Worm (Caenorhabditis elegans) whole organism, L1 larva: ENCODE measurements around the gene dyf-3.

ENCODE experiments used
- C04F5.9 ChIP-seq: sonication (generic microtip); optimal IDR thresholded peaks from 2 replicates; lab custom pipeline; 2016; ENCODE audit warnings: missing genetic modification characterization, missing compliant biosample characterization
- C16A3.4 ChIP-seq: fragments of 150-350 bp; optimal IDR thresholded peaks from 2 replicates; lab custom pipeline; 2014; ENCODE audit warnings: missing biosample characterization, missing genetic modification characterization
- F16B12.6 ChIP-seq: fragments of 150-350 bp; optimal IDR thresholded peaks from 2 replicates; lab custom pipeline; 2014; ENCODE audit warnings: missing biosample characterization, missing genetic modification characterization
- Y116A8C.19 ChIP-seq: sonication (generic microtip); optimal IDR thresholded peaks from 2 replicates; lab custom pipeline; 2016; ENCODE audit warnings: missing compliant biosample characterization, missing genetic modification characterization, borderline replicate concordance
- alr-1 ChIP-seq: fragments of 200-800 bp; sonication (Bioruptor generic); optimal IDR thresholded peaks from 2 replicates; lab custom pipeline; 2018; ENCODE audit warnings: borderline replicate concordance, mild to moderate bottlenecking, missing genetic modification characterization, missing compliant biosample characterization
- ama-1 ChIP-seq: fragments of 150-350 bp; optimal IDR thresholded peaks from 2 replicates; lab custom pipeline; 2014
- ceh-63 ChIP-seq: fragments of 200-800 bp; sonication (Bioruptor generic); optimal IDR thresholded peaks from 2 replicates; lab custom pipeline; 2018; ENCODE audit warnings: mild to moderate bottlenecking, missing genetic modification characterization, missing compliant biosample characterization
- ces-1 ChIP-seq: fragments of 150-350 bp; optimal IDR thresholded peaks from 2 replicates; lab custom pipeline; 2014; ENCODE audit warnings: missing biosample characterization, missing genetic modification reagents, missing genetic modification characterization
- efl-1 ChIP-seq, 4 experiments: fragments of 150-350 bp; optimal IDR thresholded peaks in 3 of 4; peaks in 1 of 4; 1 replicate in 1 of 4; 2 replicates in 3 of 4; lab custom pipeline; 2014; ENCODE audit warnings: missing biosample characterization in 2 of 4, missing genetic modification characterization in 2 of 4, missing genetic modification reagents in 2 of 4
- egl-13 ChIP-seq: sonication (generic microtip); optimal IDR thresholded peaks from 2 replicates; lab custom pipeline; 2016; ENCODE audit warnings: missing genotype, missing genetic modification reagents, missing genetic modification characterization, missing compliant biosample characterization
- egl-27 ChIP-seq, 2 experiments: fragments of 150-350 bp in 1 of 2; sonication (generic microtip); optimal IDR thresholded peaks; 3 replicates each; lab custom pipeline; 2017 to 2018; ENCODE audit warnings: missing biosample characterization in 2 of 2, missing genetic modification characterization in 2 of 2, missing genetic modification reagents in 2 of 2
- elt-3 ChIP-seq, 6 experiments: fragments of 150-350 bp in 1 of 6; sonication (generic microtip); optimal IDR thresholded peaks; 2 replicates each; lab custom pipeline; 2017 to 2018; ENCODE audit warnings: missing biosample characterization in 6 of 6, missing genetic modification characterization in 6 of 6, inconsistent platforms in 1 of 6
- ets-5 ChIP-seq: fragments of 200-800 bp; sonication (Bioruptor generic); IDR thresholded peaks from 2 replicates; pipeline ENCODE4 v1.3.6; 2022; ENCODE audit warnings: missing genetic modification characterization, missing compliant biosample characterization
- fkh-4 ChIP-seq: sonication (generic microtip); optimal IDR thresholded peaks from 2 replicates; lab custom pipeline; 2016; ENCODE audit warnings: missing compliant biosample characterization, missing genetic modification characterization, borderline replicate concordance
- fos-1 ChIP-seq: fragments of 150-350 bp; optimal IDR thresholded peaks from 2 replicates; lab custom pipeline; 2014; ENCODE audit warnings: missing biosample characterization, missing genetic modification characterization
- grh-1 ChIP-seq: fragments of 200-800 bp; sonication (Bioruptor generic); IDR thresholded peaks from 2 replicates; pipeline ENCODE4 v1.3.6; 2022; ENCODE audit warnings: missing genetic modification reagents, missing genetic modification characterization, missing compliant biosample characterization
- hlh-17 ChIP-seq: fragments of 200-800 bp; sonication (Bioruptor generic); optimal IDR thresholded peaks from 2 replicates; lab custom pipeline; 2018; ENCODE audit warnings: missing genetic modification characterization, mild to moderate bottlenecking, missing compliant biosample characterization, moderate library complexity, borderline replicate concordance
- hlh-4 ChIP-seq: sonication (generic microtip); optimal IDR thresholded peaks from 2 replicates; lab custom pipeline; 2016; ENCODE audit warnings: mild to moderate bottlenecking, missing genetic modification characterization, missing compliant biosample characterization
- hpl-2 ChIP-seq: fragments of 150-350 bp; optimal IDR thresholded peaks from 2 replicates; lab custom pipeline; 2014; ENCODE audit warnings: missing biosample characterization, missing genetic modification reagents, missing genetic modification characterization
- jun-1 ChIP-seq: fragments of 150-350 bp; optimal IDR thresholded peaks from 2 replicates; lab custom pipeline; 2014; ENCODE audit warnings: missing biosample characterization, missing genetic modification reagents, missing genetic modification characterization
- lin-13 ChIP-seq: fragments of 150-350 bp; optimal IDR thresholded peaks from 2 replicates; lab custom pipeline; 2014; ENCODE audit warnings: missing biosample characterization, missing genetic modification reagents, missing genetic modification characterization
- lin-35 ChIP-seq, 2 experiments: fragments of 150-350 bp; optimal IDR thresholded peaks; 2 replicates each; lab custom pipeline; 2014; ENCODE audit warnings: missing biosample characterization in 2 of 2, missing genetic modification characterization in 2 of 2, missing genetic modification reagents in 2 of 2
- lin-39 ChIP-seq: fragments of 150-350 bp; optimal IDR thresholded peaks from 2 replicates; lab custom pipeline; 2014; ENCODE audit warnings: missing biosample characterization, missing genetic modification reagents, missing genetic modification characterization
- lsy-2 ChIP-seq, 2 experiments: fragments of 150-350 bp; optimal IDR thresholded peaks; 2 replicates each; lab custom pipeline; 2014; ENCODE audit warnings: missing biosample characterization in 2 of 2, missing genetic modification characterization in 2 of 2
- mab-9 ChIP-seq: fragments of 200-800 bp; sonication (Bioruptor generic); IDR thresholded peaks from 2 replicates; pipeline ENCODE4 v1.3.6; 2022; ENCODE audit warnings: missing genetic modification reagents, missing genetic modification characterization, missing compliant biosample characterization
- mdl-1 ChIP-seq, 2 experiments: fragments of 150-350 bp; optimal IDR thresholded peaks; 2 replicates each; lab custom pipeline; 2014 to 2017; ENCODE audit warnings: missing biosample characterization in 2 of 2, missing genetic modification characterization in 2 of 2, inconsistent platforms in 1 of 2
- mef-2 ChIP-seq: fragments of 150-350 bp; optimal IDR thresholded peaks from 2 replicates; lab custom pipeline; 2014; ENCODE audit warnings: missing biosample characterization, missing genetic modification characterization
- nhr-11 ChIP-seq: fragments of 150-350 bp; optimal IDR thresholded peaks from 2 replicates; lab custom pipeline; 2014; ENCODE audit warnings: missing biosample characterization, missing genetic modification characterization
- nhr-19 ChIP-seq: fragments of 200-800 bp; sonication (Bioruptor generic); conservative IDR thresholded peaks from 2 replicates; pipeline ENCODE4 v1.3.6; 2022; ENCODE audit warnings: missing genetic modification characterization, missing compliant biosample characterization
- nhr-28 ChIP-seq: fragments of 150-350 bp; optimal IDR thresholded peaks from 2 replicates; lab custom pipeline; 2014; ENCODE audit warnings: missing biosample characterization, missing genetic modification characterization
- nhr-47 ChIP-seq: sonication (generic microtip); optimal IDR thresholded peaks from 2 replicates; lab custom pipeline; 2016; ENCODE audit warnings: mild to moderate bottlenecking, missing genetic modification characterization, moderate library complexity, missing compliant biosample characterization
- nhr-71 ChIP-seq: sonication (generic microtip); optimal IDR thresholded peaks from 2 replicates; lab custom pipeline; 2016; ENCODE audit warnings: mild to moderate bottlenecking, missing genetic modification characterization, moderate library complexity, missing compliant biosample characterization
- nhr-76 ChIP-seq: sonication (generic microtip); optimal IDR thresholded peaks from 2 replicates; lab custom pipeline; 2017; ENCODE audit warnings: missing biosample characterization, missing genetic modification characterization
- nhr-85 ChIP-seq: sonication (generic microtip); peaks from one replicate; lab custom pipeline; 2016; ENCODE audit warnings: missing genetic modification characterization, inconsistent platforms, missing compliant biosample characterization
- pag-3 ChIP-seq: sonication (generic microtip); optimal IDR thresholded peaks from 2 replicates; lab custom pipeline; 2017; ENCODE audit warnings: missing genetic modification characterization, mild to moderate bottlenecking, missing compliant biosample characterization, antibody characterized with exemption, borderline replicate concordance; ENCODE audit not compliant: insufficient read depth
- rnt-1 ChIP-seq: sonication (generic microtip); optimal IDR thresholded peaks from 2 replicates; lab custom pipeline; 2016; ENCODE audit warnings: mild to moderate bottlenecking, missing genetic modification characterization, moderate library complexity, missing compliant biosample characterization
- snu-23 ChIP-seq: sonication (generic microtip); optimal IDR thresholded peaks from 2 replicates; lab custom pipeline; 2016; ENCODE audit warnings: missing genetic modification characterization, missing compliant biosample characterization
- sox-4 ChIP-seq: sonication (generic microtip); optimal IDR thresholded peaks from 2 replicates; lab custom pipeline; 2016; ENCODE audit warnings: missing genetic modification characterization, missing compliant biosample characterization
- tbx-2 ChIP-seq: sonication (generic microtip); optimal IDR thresholded peaks from 2 replicates; lab custom pipeline; 2016; ENCODE audit warnings: missing genetic modification characterization, missing compliant biosample characterization
- unc-130 ChIP-seq: fragments of 150-350 bp; optimal IDR thresholded peaks from 2 replicates; lab custom pipeline; 2017; ENCODE audit warnings: missing biosample characterization, missing genetic modification characterization, inconsistent platforms
- unc-30 ChIP-seq: sonication (generic microtip); optimal IDR thresholded peaks from 2 replicates; lab custom pipeline; 2017; ENCODE audit warnings: missing biosample characterization, missing genetic modification characterization
- unc-98 ChIP-seq: fragments of 200-800 bp; sonication (Bioruptor generic); IDR thresholded peaks from 2 replicates; pipeline ENCODE4 v1.3.6; 2022; ENCODE audit warnings: missing genetic modification characterization, missing compliant biosample characterization
- vab-15 ChIP-seq: sonication (generic microtip); optimal IDR thresholded peaks from 2 replicates; lab custom pipeline; 2017; ENCODE audit warnings: missing genotype, mild to moderate bottlenecking, missing genetic modification characterization, missing compliant biosample characterization
- ztf-11 ChIP-seq, 2 experiments: sonication (generic microtip); optimal IDR thresholded peaks; 2 replicates each; lab custom pipeline; 2016 to 2017; ENCODE audit warnings: missing genetic modification characterization in 2 of 2, missing biosample characterization in 1 of 2, missing compliant biosample characterization in 1 of 2
- ztf-4 ChIP-seq: fragments of 150-350 bp; optimal IDR thresholded peaks from 2 replicates; lab custom pipeline; 2014; ENCODE audit warnings: missing biosample characterization, missing genetic modification characterization

dyf-3 gene

ce11 chrIV:3385337-3386215, 13.5 kb downstream of the dyf-3 start, which contains the start of gene mai-2 (continued):
- no peak for TF ChIP-seq hlh-4
- peak; percentile 18 for TF ChIP-seq nhr-11
- TF ChIP-seq jun-1: no peak
- no peak for TF ChIP-seq alr-1 (tag; lab: Kevin White, UChicago)
- TF ChIP-seq unc-30 (tag; lab: Kevin White, UChicago): no peak
- TF ChIP-seq ceh-63 (GFP tag; lab: Kevin White, UChicago): no peak
- no peak for TF ChIP-seq nhr-28 (tag; lab: Kevin White, UChicago)
- peak; percentile 18 for TF ChIP-seq lin-39 (tag; lab: Kevin White, UChicago)
- no peak for TF ChIP-seq sox-4 (tag; lab: Kevin White, UChicago)
- TF ChIP-seq mef-2 (tag; lab: Kevin White, UChicago): no peak
- peak; percentile 63 for TF ChIP-seq nhr-85
- no peak for TF ChIP-seq ztf-4 (tag; lab: Kevin White, UChicago)
- TF ChIP-seq pag-3 (tag; lab: Kevin White, UChicago): no peak
- TF ChIP-seq Y116A8C.19: no peak
- TF ChIP-seq nhr-47 (tag; lab: Kevin White, UChicago): peak; percentile 73
- peak; percentile 95 for TF ChIP-seq F16B12.6
- no peak for TF ChIP-seq fkh-4 (tag; lab: Kevin White, UChicago)
- no peak for TF ChIP-seq egl-13
- no peak for TF ChIP-seq vab-15 (tag; lab: Kevin White, UChicago)
- peak; percentile 80 to 83 for TF ChIP-seq lsy-2 (tag; optimal IDR thresholded peaks at IDR 0.05; lab: Kevin White, UChicago)
- no peak for TF ChIP-seq ces-1 (GFP tag; lab: Kevin White, UChicago)
- no peak for TF ChIP-seq mab-9 (GFP tag; lab: Robert Waterston, UW)
- TF ChIP-seq elt-3 (tag; optimal IDR thresholded peaks at IDR 0.05; lab: Kevin White, UChicago): peak in 2 of 6 experiments; percentile 28 to 29
- TF ChIP-seq lin-13 (GFP tag; lab: Kevin White, UChicago): peak; percentile 57
- no peak for TF ChIP-seq C04F5.9 (tag; lab: Kevin White, UChicago)
- TF ChIP-seq ama-1 (lab: Kevin White, UChicago): no peak
- TF ChIP-seq lin-35 (GFP tag; optimal IDR thresholded peaks at IDR 0.05; lab: Kevin White, UChicago): peak; percentile 94 to 96
- TF ChIP-seq ztf-11 (tag; optimal IDR thresholded peaks at IDR 0.05; lab: Kevin White, UChicago): peak in 1 of 2 experiments; percentile 12
- peak; percentile 58 for TF ChIP-seq fos-1 (tag; lab: Kevin White, UChicago)
- TF ChIP-seq efl-1 (optimal IDR thresholded peaks at IDR 0.05; lab: Kevin White, UChicago): peak; percentile 61 to 94
- TF ChIP-seq efl-1 (GFP tag; optimal IDR thresholded peaks at IDR 0.05 in 1 of 2; lab: Kevin White, UChicago): peak; percentile 94 to 99
- TF ChIP-seq mdl-1 (tag; optimal IDR thresholded peaks at IDR 0.05; lab: Kevin White, UChicago): peak in 1 of 2 experiments; percentile 45
- peak; percentile 65 for TF ChIP-seq nhr-19 (GFP tag; lab: Robert Waterston, UW)
- no peak for TF ChIP-seq hpl-2 (GFP tag; lab: Kevin White, UChicago)
- TF ChIP-seq nhr-76 (tag; lab: Kevin White, UChicago): no peak
- TF ChIP-seq grh-1: no peak; the same call in 1 of the 2 replicates
- TF ChIP-seq hlh-17: no peak
- peak; percentile 64 for TF ChIP-seq tbx-2
- no peak for TF ChIP-seq egl-27 (tag; optimal IDR thresholded peaks at IDR 0.05; lab: Kevin White, UChicago)
- peak; percentile 53 for TF ChIP-seq C16A3.4 (tag; lab: Kevin White, UChicago)
- no peak for TF ChIP-seq ets-5
- 0 out of 2 replicates have a peak, but pooled peaks have one; percentile 34 for TF ChIP-seq unc-98
- TF ChIP-seq unc-130: peak; percentile 77
- peak; percentile 80 for TF ChIP-seq nhr-71 (tag; lab: Kevin White, UChicago)
- TF ChIP-seq snu-23 (GFP tag; lab: Kevin White, UChicago): peak; percentile 84
- peak; percentile 70 for TF ChIP-seq rnt-1 (tag; lab: Kevin White, UChicago)
